Fruit fly (Drosophila melanogaster) whole organism, prepupa: Measurements from ENCODE around the gene CG15221.

ENCODE experiments used
- CG1621 ChIP-seq: fragments of 200-800 bp; sonication (Bioruptor generic); optimal IDR thresholded peaks from 3 replicates; lab custom pipeline; 2018; ENCODE audit warnings: missing biosample characterization, mild to moderate bottlenecking, missing genetic modification characterization
- CG32006 ChIP-seq: fragments of 200-800 bp; sonication (Bioruptor generic); optimal IDR thresholded peaks from 3 replicates; lab custom pipeline; 2017; ENCODE audit warnings: missing biosample characterization, mild to moderate bottlenecking, missing genetic modification characterization
- CG6276 ChIP-seq: fragments of 200-800 bp; sonication (Bioruptor generic); optimal IDR thresholded peaks from 2 replicates; lab custom pipeline; 2017; ENCODE audit warnings: missing biosample characterization, mild to moderate bottlenecking, missing genetic modification characterization
- OdsH ChIP-seq: fragments of 200-800 bp; sonication (Bioruptor generic); optimal IDR thresholded peaks from 3 replicates; lab custom pipeline; 2016; ENCODE audit warnings: missing biosample characterization, missing genetic modification characterization

DNA sequence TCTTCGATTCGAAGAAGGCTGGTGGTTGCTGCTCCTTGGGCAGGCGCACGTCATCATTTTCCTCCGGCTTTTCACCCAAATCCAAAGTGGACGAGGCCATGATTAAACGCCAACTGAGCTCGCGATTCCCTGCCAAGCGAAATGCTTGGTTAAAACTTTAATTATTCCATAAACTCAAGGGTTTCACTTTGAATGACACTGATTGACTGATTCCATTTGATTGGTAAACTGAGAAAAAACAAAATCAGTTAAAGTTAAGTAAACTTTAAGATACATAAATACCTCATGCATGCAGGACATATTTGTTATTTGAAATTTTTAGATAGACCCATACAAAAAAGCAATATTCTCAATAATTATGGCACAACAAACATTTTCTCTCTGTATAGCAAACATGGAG, 9.7 kb downstream of the CG15221 start, which contains the start of gene inaF-A:
- TF ChIP-seq OdsH (GFP tag; lab: Kevin White, UChicago) (no peak), CG1621 (no peak), CG6276 (no peak), CG32006 (GFP tag; lab: Kevin White, UChicago) (peak; percentile 33)
